Worm (Caenorhabditis elegans) whole organism, midembryonic: ENCODE measurements around the gene fbxa-100.

Experiments
- T22C8.4 ChIP-seq: fragments of 200-800 bp; sonication (Bioruptor generic); IDR thresholded peaks from 2 replicates; pipeline ENCODE4 v1.3.6; 2022; ENCODE audit warnings: missing genetic modification characterization, missing compliant biosample characterization
- cog-1 ChIP-seq: sonication (generic microtip); optimal IDR thresholded peaks from 2 replicates; lab custom pipeline; 2016; ENCODE audit warnings: missing genetic modification characterization, missing compliant biosample characterization
- klf-2 ChIP-seq: fragments of 200-800 bp; sonication (Bioruptor generic); conservative IDR thresholded peaks from 2 replicates; pipeline ENCODE4 v1.3.6; 2022; ENCODE audit warnings: missing genetic modification reagents, missing genetic modification characterization, missing compliant biosample characterization
- med-1 ChIP-seq: sonication (generic microtip); optimal IDR thresholded peaks from 2 replicates; lab custom pipeline; 2017; ENCODE audit warnings: missing genetic modification characterization, mild to moderate bottlenecking, missing compliant biosample characterization, antibody characterized with exemption, missing genetic modification reagents; ENCODE audit not compliant: insufficient read depth

- no peak for TF ChIP-seq klf-2 (GFP tag; lab: Robert Waterston, UW)
- no peak for TF ChIP-seq T22C8.4 (GFP tag; lab: Robert Waterston, UW)
- TF ChIP-seq cog-1 (tag; lab: Kevin White, UChicago): no peak
- no peak for TF ChIP-seq med-1 (GFP tag; lab: Kevin White, UChicago)
Observed at ce11 chrV:16090685-16091084, 28.8 kb upstream of the fbxa-100 start, which contains the start of gene F22B8.3.
